Fruit fly (Drosophila melanogaster) whole organism, prepupa: ENCODE data around the gene Tlk.

Source experiments
- CG10631 ChIP-seq: fragments of 200-800 bp; sonication (Bioruptor generic); optimal IDR thresholded peaks from 2 replicates; lab custom pipeline; 2016; ENCODE audit warnings: missing biosample characterization, missing genetic modification characterization
- CG31627 ChIP-seq: fragments of 200-800 bp; sonication (Bioruptor generic); optimal IDR thresholded peaks from 3 replicates; lab custom pipeline; 2016; ENCODE audit warnings: missing biosample characterization, missing genetic modification characterization
- CG6854 ChIP-seq: fragments of 200-800 bp; sonication (Bioruptor generic); optimal IDR thresholded peaks from 2 replicates; lab custom pipeline; 2017; ENCODE audit warnings: missing biosample characterization, mild to moderate bottlenecking, missing genetic modification characterization
- OdsH ChIP-seq: fragments of 200-800 bp; sonication (Bioruptor generic); optimal IDR thresholded peaks from 3 replicates; lab custom pipeline; 2016; ENCODE audit warnings: missing biosample characterization, missing genetic modification characterization
- esn ChIP-seq: fragments of 200-800 bp; sonication (Bioruptor generic); optimal IDR thresholded peaks from 2 replicates; lab custom pipeline; 2016; ENCODE audit warnings: missing biosample characterization, mild to moderate bottlenecking, missing genetic modification characterization, moderate library complexity
- topi ChIP-seq: fragments of 200-800 bp; sonication (Bioruptor generic); optimal IDR thresholded peaks from 3 replicates; lab custom pipeline; 2016; ENCODE audit warnings: missing biosample characterization, missing genetic modification characterization

DNA sequence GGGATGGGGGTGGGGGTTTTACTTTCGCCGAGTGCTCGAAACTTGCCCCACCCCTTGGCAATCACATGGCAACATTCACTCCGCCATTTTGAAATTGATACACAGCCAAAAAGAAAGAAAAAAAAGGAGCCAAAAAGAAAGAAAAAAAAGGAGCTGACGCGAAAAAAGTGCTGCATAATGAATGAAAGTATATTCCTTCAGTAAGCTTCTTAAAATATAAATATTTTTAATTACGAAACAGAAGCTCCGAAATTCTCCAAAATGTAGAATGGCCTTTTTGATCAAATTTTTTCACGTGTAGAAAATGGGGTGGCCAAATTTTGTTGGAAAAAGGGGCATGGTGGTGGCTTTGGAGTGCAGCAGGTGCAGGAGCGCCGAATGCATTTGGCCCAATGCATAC lies 48.4 kb downstream of the Tlk start:
- TF ChIP-seq topi (peak; percentile 51), CG6854 (GFP tag; lab: Kevin White, UChicago) (no peak), CG10631 (GFP tag; lab: Kevin White, UChicago) (peak; percentile 17), OdsH (GFP tag; lab: Kevin White, UChicago) (peak; percentile 47), esn (GFP tag; lab: Kevin White, UChicago) (peak; percentile 60), CG31627 (GFP tag; lab: Kevin White, UChicago) (peak; percentile 21)
